Worm (Caenorhabditis elegans): ENCODE data around the gene set-4.

The set-4 gene

DNA sequence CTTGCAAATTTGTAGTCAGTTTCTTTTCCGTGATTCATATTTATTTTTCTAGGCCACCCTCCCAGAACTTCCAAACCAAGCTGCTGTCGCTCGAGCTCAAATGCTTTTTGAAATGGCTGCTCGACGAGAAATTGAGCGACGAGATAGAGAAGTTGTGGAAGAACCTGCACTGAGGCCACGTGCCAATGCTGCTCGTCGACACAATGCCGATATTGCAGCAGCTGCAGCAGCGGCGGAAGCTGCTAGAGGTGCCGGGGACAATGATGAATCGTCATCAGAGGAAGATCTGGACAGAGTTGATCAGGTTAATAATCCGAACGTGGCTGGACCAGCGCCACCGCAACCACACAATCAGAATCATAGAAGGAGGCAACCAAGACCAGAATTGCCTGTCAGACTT is 42.2 kb upstream of the set-4 start:
- TF ChIP-seq unc-130 (tag; optimal IDR thresholded peaks at IDR 0.05) (no peak), tbx-2 (tag; optimal IDR thresholded peaks at IDR 0.05) (no peak), nhr-19 (GFP tag; conservative IDR thresholded peaks at IDR 0.05) (no peak), nhr-85 (tag) (no peak), lir-3 (tag; optimal IDR thresholded peaks at IDR 0.05; ENCODE audit: poor library complexity) (no peak), vab-15 (tag; optimal IDR thresholded peaks at IDR 0.05) (no peak), mab-9 (GFP tag; IDR thresholded peaks at IDR 0.05) (no peak), alr-1 (tag; optimal IDR thresholded peaks at IDR 0.05; ENCODE audit: borderline replicate concordance) (no peak), mep-1 (tag; optimal IDR thresholded peaks at IDR 0.05) (no peak), lin-15B (tag; optimal IDR thresholded peaks at IDR 0.05) (no peak), C04F5.9 (tag; optimal IDR thresholded peaks at IDR 0.05) (no peak), fkh-10 (GFP tag; optimal IDR thresholded peaks at IDR 0.05) (no peak), pax-3 (tag; optimal IDR thresholded peaks at IDR 0.05) (no peak), egl-13 (tag; optimal IDR thresholded peaks at IDR 0.05) (no peak), ztf-4 (tag; optimal IDR thresholded peaks at IDR 0.05) (no peak), snpc-4 (tag; optimal IDR thresholded peaks at IDR 0.05) (no peak), fos-1 (tag; optimal IDR thresholded peaks at IDR 0.05) (no peak), mdl-1 (tag; optimal IDR thresholded peaks at IDR 0.05) (no peak), lin-39 (tag; optimal IDR thresholded peaks at IDR 0.05) (no peak)

- TF ChIP-seq ceh-63 (GFP tag; optimal IDR thresholded peaks at IDR 0.05) (no peak), sptf-1 (tag; optimal IDR thresholded peaks at IDR 0.05) (no peak), rnt-1 (tag; optimal IDR thresholded peaks at IDR 0.05) (no peak), egl-13 (tag; optimal IDR thresholded peaks at IDR 0.05) (no peak), egl-27 (tag; optimal IDR thresholded peaks at IDR 0.05) (no peak), nhr-19 (GFP tag; conservative IDR thresholded peaks at IDR 0.05) (no peak), sup-37 (GFP tag; optimal IDR thresholded peaks at IDR 0.05) (no peak), lin-13 (GFP tag; optimal IDR thresholded peaks at IDR 0.05) (no peak), pax-3 (tag; optimal IDR thresholded peaks at IDR 0.05) (no peak), unc-30 (tag; optimal IDR thresholded peaks at IDR 0.05) (no peak), aha-1 (tag; optimal IDR thresholded peaks at IDR 0.05) (no peak), pag-3 (tag; optimal IDR thresholded peaks at IDR 0.05; ENCODE audit: borderline replicate concordance, insufficient read depth) (no peak), blmp-1 (tag; optimal IDR thresholded peaks at IDR 0.05) (no peak)
Measured at ce11 chrII:6371003-6371402, 39.9 kb upstream of the set-4 start, which contains the start of gene lin-23. Gene lin-23, plus strand, starts transcription at chrII:6371303.

ce11 chrII:6370110-6370509 is 39.0 kb upstream of the set-4 start:
- TF ChIP-seq dsc-1 (tag; optimal IDR thresholded peaks at IDR 0.05): peak; percentile 76
- no peak for TF ChIP-seq nhr-84 (tag; optimal IDR thresholded peaks at IDR 0.05)
- TF ChIP-seq sox-4 (tag; optimal IDR thresholded peaks at IDR 0.05): no peak
- no peak for TF ChIP-seq C34B4.2 (tag; optimal IDR thresholded peaks at IDR 0.05)
- peak; percentile 85 for TF ChIP-seq skn-1 (tag; optimal IDR thresholded peaks at IDR 0.05)
- TF ChIP-seq unc-62 (GFP tag; optimal IDR thresholded peaks at IDR 0.05): no peak
- TF ChIP-seq lir-3 (tag; optimal IDR thresholded peaks at IDR 0.05; ENCODE audit: poor library complexity): peak; percentile 47
- peak; percentile 88 for TF ChIP-seq nhr-47 (tag; optimal IDR thresholded peaks at IDR 0.05)
- peak; percentile 87 to 89 for TF ChIP-seq lsy-2 (tag; optimal IDR thresholded peaks at IDR 0.05)
- TF ChIP-seq lin-13 (GFP tag; optimal IDR thresholded peaks at IDR 0.05): peak; percentile 80
- TF ChIP-seq sptf-1 (tag; optimal IDR thresholded peaks at IDR 0.05): no peak
- TF ChIP-seq nhr-76 (tag; optimal IDR thresholded peaks at IDR 0.05): no peak
- TF ChIP-seq sup-37 (GFP tag; optimal IDR thresholded peaks at IDR 0.05): no peak
- peak; percentile 50 for TF ChIP-seq snpc-4 (tag; optimal IDR thresholded peaks at IDR 0.05)
- peak; percentile 66 for TF ChIP-seq fkh-10 (GFP tag; optimal IDR thresholded peaks at IDR 0.05)
- peak; percentile 88 for TF ChIP-seq fkh-8 (tag; optimal IDR thresholded peaks at IDR 0.05)
- no peak for TF ChIP-seq C04F5.9 (tag; optimal IDR thresholded peaks at IDR 0.05)
- 0 out of 2 replicates have a peak, but pooled peaks have one; percentile 16 for TF ChIP-seq ceh-88 (GFP tag; IDR thresholded peaks at IDR 0.05)
- TF ChIP-seq lin-39 (tag; optimal IDR thresholded peaks at IDR 0.05): no peak
- no peak for TF ChIP-seq pax-3 (tag; optimal IDR thresholded peaks at IDR 0.05)
- TF ChIP-seq ama-1 (optimal IDR thresholded peaks at IDR 0.05): no peak
- no peak for TF ChIP-seq hlh-17 (GFP tag; optimal IDR thresholded peaks at IDR 0.05; ENCODE audit: borderline replicate concordance)
- TF ChIP-seq ceh-90 (tag; optimal IDR thresholded peaks at IDR 0.05): no peak
- TF ChIP-seq C16A3.4 (tag; optimal IDR thresholded peaks at IDR 0.05): peak; percentile 81
- no peak for TF ChIP-seq unc-98 (GFP tag; IDR thresholded peaks at IDR 0.05)
- peak; percentile 92 for TF ChIP-seq nhr-85 (tag)
- peak; percentile 70 to 94 (median 77) for TF ChIP-seq ceh-82 (tag; optimal IDR thresholded peaks at IDR 0.05)
- no peak for TF ChIP-seq zip-4 (GFP tag; optimal IDR thresholded peaks at IDR 0.05)
- peak; percentile 84 to 90 for TF ChIP-seq efl-1 (optimal IDR thresholded peaks at IDR 0.05)
- TF ChIP-seq efl-1 (GFP tag; optimal IDR thresholded peaks at IDR 0.05 in 1 of 2): peak; percentile 71 to 97
- TF ChIP-seq aha-1 (tag; optimal IDR thresholded peaks at IDR 0.05): no peak
